Fruit fly (Drosophila melanogaster) whole organism, embryonic: ENCODE data around the gene Tengl3.
A peak's percentile ranks its signal among the peaks of the same experiment; 100 is the strongest.

ENCODE experiments used
- Abd-B ChIP-seq: fragments of 200-800 bp; sonication (Bioruptor generic); optimal IDR thresholded peaks from 2 replicates; lab custom pipeline; 2018; ENCODE audit warnings: missing biosample characterization, mild to moderate bottlenecking, missing genetic modification characterization, moderate library complexity
- Ada2b ChIP-seq: fragments of 200-800 bp; sonication (Bioruptor generic); IDR thresholded peaks from 2 replicates; pipeline ENCODE4 v1.3.6; 2022; ENCODE audit warnings: missing biosample characterization, missing genetic modification characterization
- Aef1 ChIP-seq: fragments of 200-800 bp; sonication (Bioruptor generic); IDR thresholded peaks from 3 replicates; pipeline ENCODE4 v1.3.6; 2022; ENCODE audit warnings: missing biosample characterization, missing genetic modification characterization
- Antp ChIP-seq: fragments of 200-800 bp; sonication (Bioruptor generic); optimal IDR thresholded peaks from 3 replicates; lab custom pipeline; 2016; ENCODE audit warnings: missing biosample characterization, missing genetic modification characterization
- BEAF-32 ChIP-seq: fragments of 200-800 bp; sonication (Bioruptor generic); optimal IDR thresholded peaks from 3 replicates; lab custom pipeline; 2017; ENCODE audit warnings: missing biosample characterization, missing genetic modification characterization, mild to moderate bottlenecking, moderate library complexity, missing genetic modification reagents
- C15 ChIP-seq: fragments of 200-800 bp; sonication (Bioruptor generic); IDR thresholded peaks from 3 replicates; pipeline ENCODE4 v1.3.6; 2022; ENCODE audit warnings: missing biosample characterization, missing genetic modification characterization
- CG11085 ChIP-seq: fragments of 200-800 bp; sonication (Bioruptor generic); IDR thresholded peaks from 2 replicates; pipeline ENCODE4 v1.3.6; 2022; ENCODE audit warnings: missing biosample characterization, missing genetic modification characterization
- CG11456 ChIP-seq: fragments of 200-800 bp; sonication (Bioruptor generic); IDR thresholded peaks from 3 replicates; pipeline ENCODE4 v1.3.6; 2022; ENCODE audit warnings: missing biosample characterization, missing genetic modification characterization
- CG11723 ChIP-seq: fragments of 200-800 bp; sonication (Bioruptor generic); optimal IDR thresholded peaks from 2 replicates; lab custom pipeline; 2017; ENCODE audit warnings: missing biosample characterization, mild to moderate bottlenecking, missing genetic modification characterization
- CG12942 ChIP-seq: fragments of 200-800 bp; sonication (Bioruptor generic); optimal IDR thresholded peaks from 3 replicates; lab custom pipeline; 2016; ENCODE audit warnings: missing biosample characterization, missing genetic modification characterization
- CG13424 ChIP-seq: fragments of 200-800 bp; sonication (Bioruptor generic); optimal IDR thresholded peaks from 2 replicates; lab custom pipeline; 2019; ENCODE audit warnings: missing biosample characterization, mild to moderate bottlenecking, missing genetic modification characterization, moderate library complexity
- CG17385 ChIP-seq: fragments of 200-800 bp; sonication (Bioruptor generic); optimal IDR thresholded peaks from 3 replicates; lab custom pipeline; 2018; ENCODE audit warnings: missing biosample characterization, mild to moderate bottlenecking, missing genetic modification characterization
- CG1832 ChIP-seq: fragments of 200-800 bp; sonication (Bioruptor generic); optimal IDR thresholded peaks from 2 replicates; lab custom pipeline; 2017; ENCODE audit warnings: missing biosample characterization, mild to moderate bottlenecking, missing genetic modification characterization, inconsistent platforms
- CG18476 ChIP-seq: fragments of 200-800 bp; sonication (Bioruptor generic); optimal IDR thresholded peaks from 2 replicates; lab custom pipeline; 2016; ENCODE audit warnings: missing biosample characterization, mild to moderate bottlenecking, missing genetic modification characterization
- CG2129 ChIP-seq: fragments of 200-800 bp; sonication (Bioruptor generic); IDR thresholded peaks from 2 replicates; pipeline ENCODE4 v1.3.6; 2022; ENCODE audit warnings: missing biosample characterization, missing genetic modification characterization; ENCODE audit not compliant: partially characterized antibody
- CG2199 ChIP-seq: fragments of 200-800 bp; sonication (Bioruptor generic); IDR thresholded peaks from 3 replicates; pipeline ENCODE4 v1.3.6; 2022; ENCODE audit warnings: missing biosample characterization, missing genetic modification characterization
- CG2875 ChIP-seq: fragments of 200-800 bp; sonication (Bioruptor generic); optimal IDR thresholded peaks from 2 replicates; lab custom pipeline; 2017; ENCODE audit warnings: missing biosample characterization, mild to moderate bottlenecking, missing genetic modification characterization, missing genetic modification reagents
- CG31365 ChIP-seq: fragments of 200-800 bp; sonication (Bioruptor generic); optimal IDR thresholded peaks from 2 replicates; lab custom pipeline; 2018; ENCODE audit warnings: missing biosample characterization, mild to moderate bottlenecking, missing genetic modification characterization
- CG33557 ChIP-seq: fragments of 200-800 bp; sonication (Bioruptor generic); optimal IDR thresholded peaks from 2 replicates; lab custom pipeline; 2019; ENCODE audit warnings: missing biosample characterization, mild to moderate bottlenecking, missing genetic modification characterization, moderate library complexity
- CG3407 ChIP-seq: fragments of 200-800 bp; sonication (Bioruptor generic); optimal IDR thresholded peaks from 2 replicates; lab custom pipeline; 2018; ENCODE audit warnings: missing biosample characterization, mild to moderate bottlenecking, missing genetic modification characterization
- CG3726 ChIP-seq: fragments of 200-800 bp; sonication (Bioruptor generic); IDR thresholded peaks from 3 replicates; pipeline ENCODE4, ENCODE4 v1.3.6; 2022; ENCODE audit warnings: missing biosample characterization, missing genetic modification characterization
- CG6765 ChIP-seq: fragments of 200-800 bp; sonication (Bioruptor generic); optimal IDR thresholded peaks from 3 replicates; lab custom pipeline; 2017; ENCODE audit warnings: missing biosample characterization, mild to moderate bottlenecking, missing genetic modification characterization
- CTCF ChIP-seq: fragments of 200-800 bp; sonication (Bioruptor generic); optimal IDR thresholded peaks from 2 replicates; lab custom pipeline; 2017; ENCODE audit warnings: missing biosample characterization, mild to moderate bottlenecking, missing genetic modification characterization, moderate library complexity
- Gug ChIP-seq: fragments of 200-800 bp; sonication (Bioruptor generic); IDR thresholded peaks from 4 replicates; pipeline ENCODE4 v1.3.6; 2022; ENCODE audit warnings: missing biosample characterization, missing genetic modification characterization
- H15 ChIP-seq: fragments of 200-800 bp; sonication (Bioruptor generic); IDR thresholded peaks from 3 replicates; pipeline ENCODE4 v1.3.6; 2022; ENCODE audit warnings: missing biosample characterization, missing genetic modification characterization
- HLHmδ ChIP-seq: fragments of 200-800 bp; sonication (Bioruptor generic); optimal IDR thresholded peaks from 2 replicates; lab custom pipeline; 2018; ENCODE audit warnings: missing biosample characterization, mild to moderate bottlenecking, missing genetic modification characterization, moderate library complexity
- Nf-YC ChIP-seq: fragments of 200-800 bp; optimal IDR thresholded peaks from 3 replicates; lab custom pipeline; 2019; ENCODE audit warnings: missing biosample characterization, mild to moderate bottlenecking, missing genetic modification characterization, moderate library complexity
- NfI ChIP-seq: fragments of 200-800 bp; sonication (Bioruptor generic); optimal IDR thresholded peaks from 3 replicates; lab custom pipeline; 2018; ENCODE audit warnings: missing biosample characterization, mild to moderate bottlenecking, missing genetic modification characterization, moderate library complexity
- Scr ChIP-seq: fragments of 200-800 bp; sonication (Bioruptor generic); IDR thresholded peaks from 2 replicates; pipeline ENCODE4 v1.3.6; 2022; ENCODE audit warnings: missing biosample characterization, missing genetic modification characterization; ENCODE audit not compliant: partially characterized antibody
- Sox100B ChIP-seq: fragments of 200-800 bp; sonication (Bioruptor generic); optimal IDR thresholded peaks from 3 replicates; lab custom pipeline; 2018; ENCODE audit warnings: missing biosample characterization, mild to moderate bottlenecking, missing genetic modification characterization
- Spps ChIP-seq: fragments of 200-800 bp; sonication (Bioruptor generic); optimal IDR thresholded peaks from 2 replicates; lab custom pipeline; 2018; ENCODE audit warnings: missing biosample characterization, mild to moderate bottlenecking, missing genetic modification characterization
- az2 ChIP-seq: fragments of 200-800 bp; sonication (Bioruptor generic); optimal IDR thresholded peaks from 3 replicates; lab custom pipeline; 2016; ENCODE audit warnings: missing biosample characterization, missing genetic modification characterization
- bab2 ChIP-seq: fragments of 200-800 bp; sonication (Bioruptor generic); optimal IDR thresholded peaks from 2 replicates; lab custom pipeline; 2016; ENCODE audit warnings: missing biosample characterization, missing genetic modification characterization
- br ChIP-seq: fragments of >200 bp; optimal IDR thresholded peaks from 2 replicates; lab custom pipeline; 2017
- chif ChIP-seq, 2 experiments: fragments of 200-800 bp; sonication (Bioruptor generic); optimal IDR thresholded peaks; 3 replicates each; lab custom pipeline; 2016; ENCODE audit warnings: missing biosample characterization in 2 of 2, missing genetic modification characterization in 2 of 2
- ci ChIP-seq: fragments of 200-800 bp; sonication (Bioruptor generic); IDR thresholded peaks from 3 replicates; pipeline ENCODE4 v1.3.6; 2022; ENCODE audit warnings: missing biosample characterization, missing genetic modification characterization
- crol ChIP-seq: fragments of 200-800 bp; sonication (Bioruptor generic); IDR thresholded peaks from 2 replicates; pipeline ENCODE4 v1.3.6; 2022; ENCODE audit warnings: missing biosample characterization, missing genetic modification characterization
- dmrt11E ChIP-seq: fragments of 200-800 bp; sonication (Bioruptor generic); optimal IDR thresholded peaks from 3 replicates; lab custom pipeline; 2018; ENCODE audit warnings: missing biosample characterization, mild to moderate bottlenecking, missing genetic modification characterization, moderate library complexity
- esg ChIP-seq: fragments of 200-800 bp; sonication (Bioruptor generic); conservative IDR thresholded peaks from 2 replicates; pipeline ENCODE4 v1.3.6; 2022; ENCODE audit warnings: missing biosample characterization, missing genetic modification characterization
- gsb ChIP-seq: fragments of 200-800 bp; sonication (Bioruptor generic); IDR thresholded peaks from 2 replicates; pipeline ENCODE4 v1.3.6; 2022; ENCODE audit warnings: missing biosample characterization, missing genetic modification characterization
- ind ChIP-seq: fragments of 200-800 bp; sonication (Bioruptor generic); optimal IDR thresholded peaks from 3 replicates; lab custom pipeline; 2016; ENCODE audit warnings: missing biosample characterization, missing genetic modification characterization
- inv ChIP-seq: fragments of 200-800 bp; sonication (Bioruptor generic); IDR thresholded peaks from 2 replicates; pipeline ENCODE4 v1.3.6; 2022; ENCODE audit warnings: missing biosample characterization, missing genetic modification characterization; ENCODE audit not compliant: partially characterized antibody
- lov ChIP-seq, 2 experiments: fragments of 200-800 bp in 1 of 2; fragments of >200 bp in 1 of 2; sonication (Bioruptor generic) in 1 of 2; IDR thresholded peaks in 1 of 2; optimal IDR thresholded peaks in 1 of 2; 2 replicates in 1 of 2; 3 replicates in 1 of 2; pipeline versions ENCODE4 v1.3.6 to Lab custom; 2017 to 2022; ENCODE audit warnings: missing biosample characterization in 1 of 2, missing genetic modification characterization in 1 of 2
- luna ChIP-seq: fragments of 200-800 bp; sonication (Bioruptor generic); optimal IDR thresholded peaks from 2 replicates; lab custom pipeline; 2016; ENCODE audit warnings: missing biosample characterization, missing genetic modification characterization
- oc ChIP-seq: fragments of 200-800 bp; sonication (Bioruptor generic); optimal IDR thresholded peaks from 2 replicates; lab custom pipeline; 2018; ENCODE audit warnings: missing biosample characterization, mild to moderate bottlenecking, missing genetic modification characterization, moderate library complexity
- phol ChIP-seq: fragments of 200-800 bp; sonication (Bioruptor generic); optimal IDR thresholded peaks from 3 replicates; lab custom pipeline; 2018; ENCODE audit warnings: missing biosample characterization, mild to moderate bottlenecking, missing genetic modification characterization, moderate library complexity
- rib ChIP-seq: fragments of 200-800 bp; sonication (Bioruptor generic); IDR thresholded peaks from 2 replicates; pipeline ENCODE4 v1.3.6; 2022; ENCODE audit warnings: missing biosample characterization, missing genetic modification characterization
- salm ChIP-seq: fragments of 200-800 bp; sonication (Bioruptor generic); optimal IDR thresholded peaks from 2 replicates; lab custom pipeline; 2018; ENCODE audit warnings: missing biosample characterization, mild to moderate bottlenecking, missing genetic modification characterization
- sens ChIP-seq: fragments of 200-800 bp; sonication (Bioruptor generic); peaks from one replicate; lab custom pipeline; 2016; ENCODE audit warnings: missing biosample characterization, missing genetic modification characterization
- slou ChIP-seq: fragments of 200-800 bp; sonication (Bioruptor generic); optimal IDR thresholded peaks from 3 replicates; lab custom pipeline; 2016; ENCODE audit warnings: missing biosample characterization, missing genetic modification characterization

Tengl3 gene

DNA sequence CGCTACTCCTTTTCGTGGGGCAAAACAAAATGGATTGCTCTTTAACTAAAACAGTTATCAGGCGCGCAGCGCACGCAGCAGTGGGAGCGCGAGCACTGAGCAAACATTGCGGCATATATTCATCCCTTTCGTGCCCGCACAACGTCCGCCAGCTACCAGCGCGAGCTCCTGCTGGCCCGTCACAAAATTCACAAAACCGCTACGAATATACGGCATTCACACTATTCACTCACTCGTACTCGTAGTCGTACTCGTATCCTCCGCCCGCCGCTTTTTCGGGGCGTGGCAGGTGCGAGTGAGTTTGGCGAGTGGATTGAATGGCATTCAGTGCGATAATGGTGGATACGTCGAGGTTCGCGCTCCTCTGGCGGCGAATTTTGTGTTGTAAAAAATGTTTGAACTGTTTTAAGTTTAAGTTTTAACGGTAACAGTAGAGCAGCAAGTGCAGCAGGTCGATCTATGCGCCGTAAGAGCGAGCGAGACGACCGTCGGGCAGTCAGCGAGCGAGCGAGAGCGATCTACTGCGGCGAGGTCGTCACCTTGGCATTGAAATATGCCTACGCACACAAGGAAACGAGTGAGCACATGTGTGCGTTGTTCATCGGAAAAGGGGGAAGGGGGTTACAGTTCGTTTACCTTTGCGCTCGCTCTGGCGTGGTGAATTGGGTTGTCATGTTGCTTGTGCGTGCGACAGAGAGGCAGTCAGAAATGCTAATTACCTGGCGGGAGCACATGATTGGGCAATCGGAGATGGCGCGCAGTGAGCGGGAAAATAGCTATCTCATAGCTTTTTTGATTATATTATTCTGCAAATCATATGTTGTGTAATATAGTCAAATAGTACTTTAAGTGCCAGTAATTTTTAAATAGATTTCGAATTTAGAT is 41.2 kb downstream of the Tengl3 start (continued):
- TF ChIP-seq CG6765 (GFP tag; lab: Kevin White, UChicago) (peak; percentile 62), NfI (GFP tag; lab: Kevin White, UChicago) (peak; percentile 54), H15 (GFP tag; lab: Robert Waterston, UW) (no peak), Aef1 (GFP tag; lab: Robert Waterston, UW) (no peak), salm (tag; lab: Kevin White, UChicago) (no peak), Gug (peak; percentile 8; the same call in 1 of the 4 replicates), CG11085 (GFP tag; lab: Robert Waterston, UW) (no peak), CG3726 (GFP tag; lab: Robert Waterston, UW) (no peak), bab2 (GFP tag; lab: Kevin White, UChicago) (no peak), Ada2b (GFP tag; lab: Robert Waterston, UW) (no peak), CG33557 (GFP tag; lab: Kevin White, UChicago) (no peak), CG13424 (tag; lab: Kevin White, UChicago) (peak; percentile 64), slou (GFP tag; lab: Kevin White, UChicago) (peak; percentile 61), CG1832 (peak; percentile 97), az2 (peak; percentile 39), CG2129 (GFP tag; lab: Robert Waterston, UW) (no peak), crol (no peak), br (lab: Kevin White, UChicago) (no peak), BEAF-32 (GFP tag; lab: Kevin White, UChicago) (no peak), C15 (GFP tag; lab: Robert Waterston, UW) (no peak), Scr (GFP tag; lab: Robert Waterston, UW) (no peak), CG12942 (GFP tag; lab: Kevin White, UChicago) (peak; percentile 8), Abd-B (no peak), Spps (tag; lab: Kevin White, UChicago) (peak; percentile 25), Nf-YC (tag; lab: Kevin White, UChicago) (peak; percentile 87), inv (GFP tag; lab: Robert Waterston, UW) (no peak), CG11723 (GFP tag; lab: Kevin White, UChicago) (peak; percentile 14), chif (GFP tag; optimal IDR thresholded peaks at IDR 0.05; lab: Kevin White, UChicago) (peak; percentile 9 to 10), ind (peak; percentile 13), CG2199 (GFP tag; lab: Robert Waterston, UW) (no peak), Sox100B (GFP tag; lab: Kevin White, UChicago) (peak; percentile 38), sens (GFP tag; lab: Kevin White, UChicago) (peak; percentile 86), CG31365 (tag; lab: Kevin White, UChicago) (peak; percentile 63), dmrt11E (tag; lab: Kevin White, UChicago) (peak; percentile 67), luna (GFP tag; lab: Kevin White, UChicago) (peak; percentile 19), CG3407 (GFP tag; lab: Kevin White, UChicago) (peak; percentile 33), gsb (GFP tag; lab: Robert Waterston, UW) (no peak), CG18476 (peak; percentile 15), esg (no peak), CTCF (GFP tag; lab: Kevin White, UChicago) (peak; percentile 26), HLHmδ (GFP tag; lab: Kevin White, UChicago) (peak; percentile 92), Antp (GFP tag; lab: Kevin White, UChicago) (peak; percentile 18), CG11456 (GFP tag; lab: Robert Waterston, UW) (no peak), phol (tag; lab: Kevin White, UChicago) (peak; percentile 54), CG17385 (GFP tag; lab: Kevin White, UChicago) (peak; percentile 3), rib (GFP tag; lab: Robert Waterston, UW) (no peak), ci (GFP tag; lab: Robert Waterston, UW) (no peak), lov (optimal IDR thresholded peaks at IDR 0.05; lab: Kevin White, UChicago) (no peak), lov (GFP tag; IDR thresholded peaks at IDR 0.05; lab: Robert Waterston, UW) (no peak), oc (tag; lab: Kevin White, UChicago) (no peak), CG2875 (peak; percentile 55)
